Worm (Caenorhabditis elegans) whole organism, L1 larva: ENCODE results near the gene W02B12.1.

ENCODE experiments used
- C16A3.4 ChIP-seq: fragments of 150-350 bp; optimal IDR thresholded peaks from 2 replicates; lab custom pipeline; 2014; ENCODE audit warnings: missing biosample characterization, missing genetic modification characterization
- C34B4.2 ChIP-seq: sonication (generic microtip); optimal IDR thresholded peaks from 2 replicates; lab custom pipeline; 2017; ENCODE audit warnings: mild to moderate bottlenecking, missing genetic modification characterization, missing compliant biosample characterization
- F16B12.6 ChIP-seq: fragments of 150-350 bp; optimal IDR thresholded peaks from 2 replicates; lab custom pipeline; 2014; ENCODE audit warnings: missing biosample characterization, missing genetic modification characterization
- Y116A8C.19 ChIP-seq: sonication (generic microtip); optimal IDR thresholded peaks from 2 replicates; lab custom pipeline; 2016; ENCODE audit warnings: missing compliant biosample characterization, missing genetic modification characterization, borderline replicate concordance
- aha-1 ChIP-seq: fragments of 150-350 bp; optimal IDR thresholded peaks from 2 replicates; lab custom pipeline; 2014; ENCODE audit warnings: missing biosample characterization, missing genetic modification characterization
- aly-2 ChIP-seq: fragments of 150-350 bp; optimal IDR thresholded peaks from 2 replicates; lab custom pipeline; 2014; ENCODE audit warnings: missing biosample characterization, missing genetic modification characterization
- ama-1 ChIP-seq: fragments of 150-350 bp; optimal IDR thresholded peaks from 2 replicates; lab custom pipeline; 2014
- blmp-1 ChIP-seq: fragments of 150-350 bp; optimal IDR thresholded peaks from 2 replicates; lab custom pipeline; 2014; ENCODE audit warnings: missing biosample characterization, missing genetic modification characterization
- ceh-63 ChIP-seq: fragments of 200-800 bp; sonication (Bioruptor generic); optimal IDR thresholded peaks from 2 replicates; lab custom pipeline; 2018; ENCODE audit warnings: mild to moderate bottlenecking, missing genetic modification characterization, missing compliant biosample characterization
- ceh-90 ChIP-seq: sonication (generic microtip); optimal IDR thresholded peaks from 2 replicates; lab custom pipeline; 2016; ENCODE audit warnings: missing genetic modification characterization, missing compliant biosample characterization
- dsc-1 ChIP-seq: sonication (generic microtip); optimal IDR thresholded peaks from 2 replicates; lab custom pipeline; 2016; ENCODE audit warnings: mild to moderate bottlenecking, missing genetic modification characterization, missing compliant biosample characterization
- efl-1 ChIP-seq, 4 experiments: fragments of 150-350 bp; optimal IDR thresholded peaks in 3 of 4; peaks in 1 of 4; 1 replicate in 1 of 4; 2 replicates in 3 of 4; lab custom pipeline; 2014; ENCODE audit warnings: missing biosample characterization in 2 of 4, missing genetic modification characterization in 2 of 4, missing genetic modification reagents in 2 of 4
- egl-13 ChIP-seq: sonication (generic microtip); optimal IDR thresholded peaks from 2 replicates; lab custom pipeline; 2016; ENCODE audit warnings: missing genotype, missing genetic modification reagents, missing genetic modification characterization, missing compliant biosample characterization
- elt-2 ChIP-seq: sonication (generic microtip); optimal IDR thresholded peaks from 2 replicates; lab custom pipeline; 2016; ENCODE audit warnings: missing genetic modification characterization, mild to moderate bottlenecking, inconsistent platforms, missing compliant biosample characterization, missing genetic modification reagents
- elt-3 ChIP-seq, 6 experiments: fragments of 150-350 bp in 1 of 6; sonication (generic microtip); optimal IDR thresholded peaks; 2 replicates each; lab custom pipeline; 2017 to 2018; ENCODE audit warnings: missing biosample characterization in 6 of 6, missing genetic modification characterization in 6 of 6, inconsistent platforms in 1 of 6
- ets-5 ChIP-seq: fragments of 200-800 bp; sonication (Bioruptor generic); IDR thresholded peaks from 2 replicates; pipeline ENCODE4 v1.3.6; 2022; ENCODE audit warnings: missing genetic modification characterization, missing compliant biosample characterization
- fkh-4 ChIP-seq: sonication (generic microtip); optimal IDR thresholded peaks from 2 replicates; lab custom pipeline; 2016; ENCODE audit warnings: missing compliant biosample characterization, missing genetic modification characterization, borderline replicate concordance
- fkh-8 ChIP-seq: sonication (generic microtip); optimal IDR thresholded peaks from 2 replicates; lab custom pipeline; 2016; ENCODE audit warnings: mild to moderate bottlenecking, missing genetic modification characterization, missing compliant biosample characterization
- fos-1 ChIP-seq: fragments of 150-350 bp; optimal IDR thresholded peaks from 2 replicates; lab custom pipeline; 2014; ENCODE audit warnings: missing biosample characterization, missing genetic modification characterization
- grh-1 ChIP-seq: fragments of 200-800 bp; sonication (Bioruptor generic); IDR thresholded peaks from 2 replicates; pipeline ENCODE4 v1.3.6; 2022; ENCODE audit warnings: missing genetic modification reagents, missing genetic modification characterization, missing compliant biosample characterization
- jun-1 ChIP-seq: fragments of 150-350 bp; optimal IDR thresholded peaks from 2 replicates; lab custom pipeline; 2014; ENCODE audit warnings: missing biosample characterization, missing genetic modification reagents, missing genetic modification characterization
- lin-14 ChIP-seq: fragments of 200-800 bp; sonication (Bioruptor generic); optimal IDR thresholded peaks from 2 replicates; lab custom pipeline; 2018; ENCODE audit warnings: mild to moderate bottlenecking, missing genetic modification characterization, moderate library complexity, missing compliant biosample characterization
- lin-15B ChIP-seq: fragments of 150-350 bp; sonication (generic microtip); optimal IDR thresholded peaks from 3 replicates; lab custom pipeline; 2014; ENCODE audit warnings: missing biosample characterization, missing genetic modification characterization
- lin-35 ChIP-seq, 2 experiments: fragments of 150-350 bp; optimal IDR thresholded peaks; 2 replicates each; lab custom pipeline; 2014; ENCODE audit warnings: missing biosample characterization in 2 of 2, missing genetic modification characterization in 2 of 2, missing genetic modification reagents in 2 of 2
- lir-3 ChIP-seq: sonication (generic microtip); optimal IDR thresholded peaks from 2 replicates; lab custom pipeline; 2016; ENCODE audit warnings: mild to moderate bottlenecking, missing genetic modification characterization, moderate library complexity, missing compliant biosample characterization; ENCODE audit not compliant: poor library complexity
- lsy-2 ChIP-seq, 2 experiments: fragments of 150-350 bp; optimal IDR thresholded peaks; 2 replicates each; lab custom pipeline; 2014; ENCODE audit warnings: missing biosample characterization in 2 of 2, missing genetic modification characterization in 2 of 2
- mab-9 ChIP-seq: fragments of 200-800 bp; sonication (Bioruptor generic); IDR thresholded peaks from 2 replicates; pipeline ENCODE4 v1.3.6; 2022; ENCODE audit warnings: missing genetic modification reagents, missing genetic modification characterization, missing compliant biosample characterization
- mdl-1 ChIP-seq, 2 experiments: fragments of 150-350 bp; optimal IDR thresholded peaks; 2 replicates each; lab custom pipeline; 2014 to 2017; ENCODE audit warnings: missing biosample characterization in 2 of 2, missing genetic modification characterization in 2 of 2, inconsistent platforms in 1 of 2
- mef-2 ChIP-seq: fragments of 150-350 bp; optimal IDR thresholded peaks from 2 replicates; lab custom pipeline; 2014; ENCODE audit warnings: missing biosample characterization, missing genetic modification characterization
- nhr-11 ChIP-seq: fragments of 150-350 bp; optimal IDR thresholded peaks from 2 replicates; lab custom pipeline; 2014; ENCODE audit warnings: missing biosample characterization, missing genetic modification characterization
- nhr-19 ChIP-seq: fragments of 200-800 bp; sonication (Bioruptor generic); conservative IDR thresholded peaks from 2 replicates; pipeline ENCODE4 v1.3.6; 2022; ENCODE audit warnings: missing genetic modification characterization, missing compliant biosample characterization
- nhr-20 ChIP-seq: sonication (generic microtip); optimal IDR thresholded peaks from 2 replicates; lab custom pipeline; 2016; ENCODE audit warnings: mild to moderate bottlenecking, missing genetic modification characterization, missing compliant biosample characterization
- nhr-237 ChIP-seq: fragments of 150-350 bp; optimal IDR thresholded peaks from 2 replicates; lab custom pipeline; 2014; ENCODE audit warnings: missing biosample characterization, missing genetic modification characterization
- nhr-47 ChIP-seq: sonication (generic microtip); optimal IDR thresholded peaks from 2 replicates; lab custom pipeline; 2016; ENCODE audit warnings: mild to moderate bottlenecking, missing genetic modification characterization, moderate library complexity, missing compliant biosample characterization
- nhr-77 ChIP-seq: fragments of 150-350 bp; optimal IDR thresholded peaks from 2 replicates; lab custom pipeline; 2014; ENCODE audit warnings: missing biosample characterization, missing genetic modification characterization
- nhr-85 ChIP-seq: sonication (generic microtip); peaks from one replicate; lab custom pipeline; 2016; ENCODE audit warnings: missing genetic modification characterization, inconsistent platforms, missing compliant biosample characterization
- nhr-90 ChIP-seq: sonication (generic microtip); optimal IDR thresholded peaks from 2 replicates; lab custom pipeline; 2016; ENCODE audit warnings: mild to moderate bottlenecking, missing genetic modification characterization, missing compliant biosample characterization; ENCODE audit not compliant: poor library complexity
- pqm-1 ChIP-seq: sonication (generic microtip); optimal IDR thresholded peaks from 3 replicates; lab custom pipeline; 2017; ENCODE audit warnings: missing biosample characterization, missing genetic modification characterization
- rnt-1 ChIP-seq: sonication (generic microtip); optimal IDR thresholded peaks from 2 replicates; lab custom pipeline; 2016; ENCODE audit warnings: mild to moderate bottlenecking, missing genetic modification characterization, moderate library complexity, missing compliant biosample characterization
- skn-1 ChIP-seq: fragments of 150-350 bp; optimal IDR thresholded peaks from 2 replicates; lab custom pipeline; 2014; ENCODE audit warnings: missing biosample characterization, missing genetic modification characterization
- snu-23 ChIP-seq: sonication (generic microtip); optimal IDR thresholded peaks from 2 replicates; lab custom pipeline; 2016; ENCODE audit warnings: missing genetic modification characterization, missing compliant biosample characterization
- sox-4 ChIP-seq: sonication (generic microtip); optimal IDR thresholded peaks from 2 replicates; lab custom pipeline; 2016; ENCODE audit warnings: missing genetic modification characterization, missing compliant biosample characterization
- sptf-1 ChIP-seq: fragments of 150-350 bp; optimal IDR thresholded peaks from 2 replicates; lab custom pipeline; 2014; ENCODE audit warnings: missing biosample characterization, missing genetic modification characterization
- swsn-7 ChIP-seq: sonication (generic microtip); optimal IDR thresholded peaks from 2 replicates; lab custom pipeline; 2016; ENCODE audit warnings: missing genetic modification characterization, missing compliant biosample characterization
- tlp-1 ChIP-seq: fragments of 150-350 bp; optimal IDR thresholded peaks from 2 replicates; lab custom pipeline; 2014; ENCODE audit warnings: missing biosample characterization, missing genetic modification characterization
- unc-130 ChIP-seq: fragments of 150-350 bp; optimal IDR thresholded peaks from 2 replicates; lab custom pipeline; 2017; ENCODE audit warnings: missing biosample characterization, missing genetic modification characterization, inconsistent platforms
- unc-30 ChIP-seq: sonication (generic microtip); optimal IDR thresholded peaks from 2 replicates; lab custom pipeline; 2017; ENCODE audit warnings: missing biosample characterization, missing genetic modification characterization
- unc-86 ChIP-seq: sonication (generic microtip); optimal IDR thresholded peaks from 2 replicates; lab custom pipeline; 2016; ENCODE audit warnings: missing genetic modification characterization, missing compliant biosample characterization
- unc-98 ChIP-seq: fragments of 200-800 bp; sonication (Bioruptor generic); IDR thresholded peaks from 2 replicates; pipeline ENCODE4 v1.3.6; 2022; ENCODE audit warnings: missing genetic modification characterization, missing compliant biosample characterization
- vab-15 ChIP-seq: sonication (generic microtip); optimal IDR thresholded peaks from 2 replicates; lab custom pipeline; 2017; ENCODE audit warnings: missing genotype, mild to moderate bottlenecking, missing genetic modification characterization, missing compliant biosample characterization
- zag-1 ChIP-seq: fragments of 150-350 bp; optimal IDR thresholded peaks from 2 replicates; lab custom pipeline; 2014; ENCODE audit warnings: missing biosample characterization, missing genetic modification characterization
- zip-4 ChIP-seq: fragments of 200-800 bp; sonication (Bioruptor generic); optimal IDR thresholded peaks from 2 replicates; lab custom pipeline; 2018; ENCODE audit warnings: mild to moderate bottlenecking, missing genetic modification characterization, moderate library complexity, missing compliant biosample characterization

W02B12.1 gene

DNA sequence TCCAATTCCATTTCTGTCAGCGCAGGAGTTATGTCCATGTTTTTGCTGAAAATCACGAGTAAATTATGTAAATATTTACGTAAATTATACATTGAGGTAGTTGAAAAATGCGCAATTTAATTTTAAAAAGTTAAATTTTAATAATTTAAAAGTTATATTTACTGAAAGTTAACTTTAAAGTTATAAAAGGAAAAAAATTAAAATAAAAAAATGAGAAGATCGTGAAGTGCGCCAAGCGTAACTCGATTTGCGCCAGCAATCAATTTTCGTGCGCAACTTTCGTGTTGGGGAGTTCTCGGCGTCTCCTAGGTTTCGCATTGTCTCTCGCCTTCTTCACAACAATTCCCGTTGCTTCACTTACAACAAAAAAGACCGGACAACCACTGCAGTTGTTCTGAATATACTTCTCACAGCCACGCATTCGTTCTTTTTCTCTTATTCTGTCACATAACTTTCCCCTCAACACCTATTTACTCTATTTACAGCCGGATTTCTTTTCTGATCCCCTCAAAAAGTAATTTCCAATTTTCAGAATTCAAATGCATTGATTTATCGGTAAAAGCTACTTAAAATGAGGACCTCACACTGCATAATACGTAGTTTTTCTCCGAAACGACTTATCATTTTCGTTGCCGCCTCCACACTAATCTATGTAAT is 24.8 kb downstream of the W02B12.1 start, which contains the start of the genes metl-1 and W02B12.11 (continued):
- no peak for TF ChIP-seq nhr-237 (tag; lab: Kevin White, UChicago)
- TF ChIP-seq vab-15 (tag; lab: Kevin White, UChicago) = no peak
- TF ChIP-seq F16B12.6 (tag; lab: Kevin White, UChicago) = peak; percentile 54
- TF ChIP-seq nhr-11 (tag; lab: Kevin White, UChicago) = peak; percentile 49
- TF ChIP-seq zag-1 (tag; lab: Kevin White, UChicago) = peak; percentile 46
- TF ChIP-seq nhr-90 = peak; percentile 92
- TF ChIP-seq lin-14 (GFP tag; lab: Kevin White, UChicago) = no peak
- TF ChIP-seq sox-4 (tag; lab: Kevin White, UChicago) = peak; percentile 34
- TF ChIP-seq ceh-63 (GFP tag; lab: Kevin White, UChicago) = no peak
- peak; percentile 66 for TF ChIP-seq blmp-1
- TF ChIP-seq rnt-1 (tag; lab: Kevin White, UChicago) = peak; percentile 93
- no peak for TF ChIP-seq pqm-1 (tag; lab: Kevin White, UChicago)
- no peak for TF ChIP-seq mef-2 (tag; lab: Kevin White, UChicago)
- TF ChIP-seq tlp-1 (tag; lab: Kevin White, UChicago) = no peak
- peak; percentile 90 to 94 for TF ChIP-seq lsy-2 (tag; optimal IDR thresholded peaks at IDR 0.05; lab: Kevin White, UChicago)
- TF ChIP-seq unc-30 (tag; lab: Kevin White, UChicago) = no peak
- TF ChIP-seq ama-1 (lab: Kevin White, UChicago) = no peak
- TF ChIP-seq elt-2 (tag; lab: Kevin White, UChicago) = peak; percentile 41
- TF ChIP-seq aly-2 = peak; percentile 29
- peak; percentile 91 for TF ChIP-seq nhr-85
- peak; percentile 89 for TF ChIP-seq grh-1
- peak; percentile 72 for TF ChIP-seq skn-1 (tag; lab: Kevin White, UChicago)
- peak; percentile 58 for TF ChIP-seq egl-13
- peak; percentile 82 for TF ChIP-seq unc-86 (tag; lab: Kevin White, UChicago)
- peak; percentile 74 for TF ChIP-seq aha-1
- TF ChIP-seq mab-9 (GFP tag; lab: Robert Waterston, UW) = peak; percentile 78
- TF ChIP-seq efl-1 (optimal IDR thresholded peaks at IDR 0.05; lab: Kevin White, UChicago) = peak; percentile 80 to 85
- TF ChIP-seq efl-1 (GFP tag; optimal IDR thresholded peaks at IDR 0.05 in 1 of 2; lab: Kevin White, UChicago) = peak; percentile 79 to 98
- TF ChIP-seq Y116A8C.19 (tag; lab: Kevin White, UChicago) = no peak
- peak; percentile 46 for TF ChIP-seq fkh-4 (tag; lab: Kevin White, UChicago)
- TF ChIP-seq lin-15B = peak; percentile 69
- peak; percentile 71 for TF ChIP-seq jun-1 (tag; lab: Kevin White, UChicago)
- TF ChIP-seq swsn-7 (tag; lab: Kevin White, UChicago) = peak; percentile 90
- TF ChIP-seq C16A3.4 (tag; lab: Kevin White, UChicago) = peak; percentile 88
- peak; percentile 5 for TF ChIP-seq ceh-90 (tag; lab: Kevin White, UChicago)
- TF ChIP-seq elt-3 (tag; optimal IDR thresholded peaks at IDR 0.05; lab: Kevin White, UChicago) = peak in 3 of 6 experiments; percentile 19 to 84 (median 72)
- TF ChIP-seq fos-1 = peak; percentile 20
- TF ChIP-seq dsc-1 (tag; lab: Kevin White, UChicago) = peak; percentile 90
- TF ChIP-seq nhr-47 = peak; percentile 91
- TF ChIP-seq unc-130 (tag; lab: Kevin White, UChicago) = peak; percentile 80
- no peak for TF ChIP-seq ets-5
- peak; percentile 79 for TF ChIP-seq fkh-8
- TF ChIP-seq unc-98 = no peak
- peak in 1 of 2 experiments; percentile 62 for TF ChIP-seq mdl-1 (tag; optimal IDR thresholded peaks at IDR 0.05; lab: Kevin White, UChicago)
- peak; percentile 89 for TF ChIP-seq nhr-20 (tag; lab: Kevin White, UChicago)
- peak; percentile 83 to 85 for TF ChIP-seq lin-35 (GFP tag; optimal IDR thresholded peaks at IDR 0.05; lab: Kevin White, UChicago)
- no peak for TF ChIP-seq C34B4.2 (tag; lab: Kevin White, UChicago)
- peak; percentile 30 for TF ChIP-seq lir-3
- TF ChIP-seq sptf-1 = no peak
- peak; percentile 91 for TF ChIP-seq snu-23 (GFP tag; lab: Kevin White, UChicago)
- peak; percentile 92 for TF ChIP-seq nhr-19 (GFP tag; lab: Robert Waterston, UW)
- TF ChIP-seq nhr-77 (tag; lab: Kevin White, UChicago) = peak; percentile 39
- TF ChIP-seq zip-4 (GFP tag; lab: Kevin White, UChicago) = peak; percentile 70
